Worm (Caenorhabditis elegans): Measurements from ENCODE around the gene H06I04.3.

- TF ChIP-seq F16B12.6 (tag; optimal IDR thresholded peaks at IDR 0.05), result no peak
- no peak for TF ChIP-seq skn-1 (tag; optimal IDR thresholded peaks at IDR 0.05)
- no peak for TF ChIP-seq sptf-1 (tag; optimal IDR thresholded peaks at IDR 0.05)
- no peak for TF ChIP-seq swsn-7 (tag; optimal IDR thresholded peaks at IDR 0.05)
Observed at ce11 chrIII:3110614-3111013, 40.3 kb downstream of the H06I04.3 start.

Data from whole organism, L1 larva.